Fruit fly (Drosophila melanogaster): ENCODE data around the gene CG5815.

CG5815 gene

DNA sequence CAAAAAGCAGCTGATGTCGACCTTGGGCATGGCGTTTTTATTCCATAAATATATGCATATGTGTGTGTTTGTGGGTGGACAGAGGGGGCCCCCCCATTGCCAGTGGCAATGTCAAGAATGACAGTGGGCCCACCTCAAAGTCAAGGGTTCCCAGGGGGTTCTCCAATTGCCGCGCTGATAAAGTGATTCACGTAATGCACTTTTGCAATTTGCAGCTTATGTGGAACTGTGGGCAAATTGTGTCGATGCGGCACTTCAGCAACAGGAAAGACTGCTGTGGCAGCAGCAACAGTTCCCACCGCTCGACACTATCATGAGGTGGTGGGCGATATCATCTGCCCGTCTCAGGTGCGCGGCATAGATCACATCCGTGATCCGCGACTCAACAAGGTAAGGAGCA lies 41.6 kb downstream of the CG5815 start:
- TF ChIP-seq CG8478 (optimal IDR thresholded peaks at IDR 0.05) = no peak
- no peak for TF ChIP-seq CTCF (optimal IDR thresholded peaks at IDR 0.05)

DNA sequence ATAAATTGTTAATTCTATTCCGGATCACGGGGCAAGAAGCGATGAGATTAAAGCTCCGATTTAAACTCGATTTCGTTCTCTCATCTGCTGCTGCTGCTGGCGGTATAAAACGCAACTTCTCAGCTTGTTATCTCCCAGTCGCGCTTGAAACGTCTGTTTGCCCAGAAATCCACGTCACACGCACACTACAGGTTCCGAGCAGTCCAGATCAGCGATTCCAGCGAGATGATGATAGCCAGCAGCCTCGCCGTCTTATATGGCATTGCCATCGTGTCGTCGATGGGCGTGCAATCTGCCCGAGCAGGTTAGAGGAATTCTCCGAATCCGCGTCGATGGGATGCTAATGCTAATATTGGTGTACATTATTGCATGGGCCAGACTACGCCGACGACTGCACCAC lies 45.4 kb downstream of the CG5815 start, which contains the start of gene grass:
Gene grass (plus strand): TSS at position 135 of the 400 bp plus-strand sequence.
- TF ChIP-seq CTCF (optimal IDR thresholded peaks at IDR 0.05) = no peak
- TF ChIP-seq CG8478 (optimal IDR thresholded peaks at IDR 0.05) = no peak

DNA sequence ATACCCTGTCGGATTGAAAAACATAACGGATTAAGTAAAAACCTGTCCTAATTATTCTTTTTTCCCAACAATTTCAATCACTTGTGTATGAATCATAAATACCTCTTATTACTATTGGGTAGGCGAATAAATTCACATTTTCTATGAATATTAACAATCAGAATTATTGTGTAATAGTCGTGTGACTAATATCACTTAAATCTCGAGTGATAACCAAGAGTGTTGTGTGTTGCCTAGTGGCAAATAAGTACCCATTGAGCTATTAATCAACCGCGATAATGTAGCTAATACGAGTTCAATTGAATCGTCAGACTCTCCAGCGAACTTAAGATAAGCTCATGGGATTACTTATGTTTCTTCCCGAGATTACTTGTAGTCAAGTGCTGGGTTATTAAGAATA lies 47.5 kb downstream of the CG5815 start:
- TF ChIP-seq CG8478 (optimal IDR thresholded peaks at IDR 0.05) (no peak), CTCF (optimal IDR thresholded peaks at IDR 0.05) (no peak)

DNA sequence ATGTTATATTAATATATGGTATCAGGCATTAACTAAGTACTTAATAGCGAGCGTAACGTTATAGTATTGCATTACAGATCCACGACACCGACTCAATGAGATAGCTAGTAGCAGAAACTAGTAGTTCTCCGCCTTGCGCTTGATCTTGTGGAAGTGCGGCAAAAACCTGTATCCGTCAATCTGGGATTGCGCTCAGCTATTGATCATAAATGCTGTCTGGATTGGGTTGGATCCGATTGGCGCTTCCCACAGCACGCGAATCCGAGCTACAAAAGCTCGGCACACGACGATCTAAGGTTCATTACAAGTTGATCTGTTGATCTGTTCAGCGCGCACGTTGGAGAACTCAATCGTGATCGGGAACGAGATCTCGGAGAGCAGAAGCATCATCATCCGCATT lies 48.5 kb downstream of the CG5815 start, which contains the start of gene CG5909:
Gene CG5909 (plus strand): TSS at position 301 of the 400 bp plus-strand sequence.
- TF ChIP-seq CTCF (optimal IDR thresholded peaks at IDR 0.05) (no peak), CG8478 (optimal IDR thresholded peaks at IDR 0.05) (no peak)

DNA sequence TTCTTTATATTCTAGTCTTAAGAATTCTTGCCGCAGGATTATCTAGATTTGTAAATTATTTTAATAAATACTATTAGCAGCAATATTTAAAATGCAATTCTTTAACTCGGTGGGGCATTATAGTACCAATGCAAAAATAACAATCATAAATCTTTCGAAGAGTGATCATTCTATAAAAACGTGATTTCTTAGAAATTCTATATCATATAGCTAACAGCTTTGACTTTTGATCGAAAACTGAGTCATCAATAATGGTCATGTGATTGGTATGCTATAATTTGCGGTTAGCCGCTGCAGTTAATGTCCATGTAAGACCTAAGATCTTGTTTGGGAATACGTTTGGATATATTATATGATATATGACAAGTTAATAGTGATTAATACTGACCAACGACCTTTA lies 50.5 kb downstream of the CG5815 start, which contains the start of gene ppk31:
Gene ppk31 (plus strand): TSS at position 301 of the 400 bp plus-strand sequence.
- TF ChIP-seq CG8478 (optimal IDR thresholded peaks at IDR 0.05) = no peak
- TF ChIP-seq CTCF (optimal IDR thresholded peaks at IDR 0.05) = no peak

Data from S2 (cell line).